Worm (Caenorhabditis elegans) whole organism, mixed stage, embryonic: ENCODE measurements around the gene clec-215.

Experiments
- bed-3 ChIP-seq: fragments of 200-800 bp; sonication (Bioruptor generic); optimal IDR thresholded peaks from 3 replicates; lab custom pipeline; 2018; ENCODE audit warnings: mild to moderate bottlenecking, missing genetic modification characterization, moderate library complexity, missing compliant biosample characterization
- blmp-1 ChIP-seq: fragments of 150-350 bp; optimal IDR thresholded peaks from 2 replicates; lab custom pipeline; 2014; ENCODE audit warnings: missing biosample characterization, missing genetic modification characterization
- ceh-43 ChIP-seq: fragments of 200-800 bp; sonication (Bioruptor generic); optimal IDR thresholded peaks from 2 replicates; lab custom pipeline; 2018; ENCODE audit warnings: mild to moderate bottlenecking, missing genetic modification characterization, moderate library complexity, missing compliant biosample characterization
- elt-3 ChIP-seq: fragments of 150-350 bp; optimal IDR thresholded peaks from 2 replicates; lab custom pipeline; 2014; ENCODE audit warnings: missing biosample characterization, missing genetic modification characterization
- lsy-2 ChIP-seq: fragments of 150-350 bp; optimal IDR thresholded peaks from 2 replicates; lab custom pipeline; 2014; ENCODE audit warnings: missing biosample characterization, missing genetic modification characterization
- mep-1 ChIP-seq: fragments of 150-350 bp; optimal IDR thresholded peaks from 2 replicates; lab custom pipeline; 2017; ENCODE audit warnings: missing biosample characterization, missing genetic modification reagents, missing genetic modification characterization, inconsistent platforms
- mls-2 ChIP-seq: sonication (generic microtip); optimal IDR thresholded peaks from 2 replicates; lab custom pipeline; 2016; ENCODE audit warnings: mild to moderate bottlenecking, missing genetic modification characterization, moderate library complexity, missing compliant biosample characterization
- nhr-12 ChIP-seq: fragments of 150-350 bp; optimal IDR thresholded peaks from 2 replicates; lab custom pipeline; 2014; ENCODE audit warnings: missing biosample characterization, missing genetic modification characterization
- nhr-28 ChIP-seq: fragments of 150-350 bp; optimal IDR thresholded peaks from 2 replicates; lab custom pipeline; 2014; ENCODE audit warnings: missing biosample characterization, missing genetic modification characterization
- pha-4 ChIP-seq: fragments of 150-350 bp; optimal IDR thresholded peaks from 2 replicates; lab custom pipeline; 2018; ENCODE audit warnings: missing biosample characterization, missing genetic modification reagents, missing genetic modification characterization
- unc-39 ChIP-seq: fragments of 150-350 bp; optimal IDR thresholded peaks from 2 replicates; lab custom pipeline; 2014; ENCODE audit warnings: missing biosample characterization, missing genetic modification characterization
- ztf-11 ChIP-seq: fragments of 150-350 bp; optimal IDR thresholded peaks from 2 replicates; lab custom pipeline; 2014; ENCODE audit warnings: missing biosample characterization, missing genetic modification characterization

ce11 chrV:7641718-7642117, 29.6 kb downstream of the clec-215 start:
- TF ChIP-seq nhr-28 (tag; lab: Kevin White, UChicago) = no peak
- TF ChIP-seq lsy-2 (tag; lab: Kevin White, UChicago) = no peak
- TF ChIP-seq unc-39 (tag; lab: Kevin White, UChicago) = no peak
- no peak for TF ChIP-seq ceh-43 (GFP tag; lab: Kevin White, UChicago)
- no peak for TF ChIP-seq mls-2 (tag; lab: Kevin White, UChicago)
- no peak for TF ChIP-seq nhr-12 (tag; lab: Kevin White, UChicago)
- TF ChIP-seq ztf-11 (tag; lab: Kevin White, UChicago) = no peak
- no peak for TF ChIP-seq bed-3
- TF ChIP-seq mep-1 = no peak
- no peak for TF ChIP-seq elt-3 (tag; lab: Kevin White, UChicago)
- TF ChIP-seq pha-4 (tag; lab: Kevin White, UChicago) = no peak
- no peak for TF ChIP-seq blmp-1 (tag; lab: Kevin White, UChicago)
